Worm (Caenorhabditis elegans): Measurements from ENCODE around the gene K07F5.14.
"Not testable (repeated sequence)": the region's sequence is repeated elsewhere in the genome, so short reads cannot be mapped to it uniquely, and the experiment has no call there.

DNA sequence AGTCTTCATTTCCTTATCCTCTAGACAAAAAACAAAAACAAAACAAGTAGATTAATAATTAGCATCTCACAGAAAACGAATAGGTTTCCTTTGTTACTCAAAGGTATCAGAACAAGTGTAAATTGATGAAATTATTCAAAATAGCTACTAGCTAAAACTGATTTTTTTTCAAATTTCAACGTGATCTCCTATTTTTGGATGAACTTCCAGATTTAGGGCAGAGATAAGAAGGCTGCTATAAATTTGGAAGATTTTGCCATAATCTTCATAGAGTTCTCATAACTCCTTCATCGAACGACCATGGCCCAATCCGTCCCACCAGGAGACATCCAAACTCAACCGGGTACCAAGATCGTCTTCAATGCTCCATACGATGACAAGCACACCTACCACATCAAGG, 32.3 kb downstream of the K07F5.14 start, which contains the start of gene msp-77:
- not testable (repeated sequence) for TF ChIP-seq ceh-82 (tag; optimal IDR thresholded peaks at IDR 0.05); ceh-8 (GFP tag; optimal IDR thresholded peaks at IDR 0.05); ces-1 (GFP tag; optimal IDR thresholded peaks at IDR 0.05); sptf-1 (tag; optimal IDR thresholded peaks at IDR 0.05); ama-1 (optimal IDR thresholded peaks at IDR 0.05); lin-13 (GFP tag; optimal IDR thresholded peaks at IDR 0.05); Y116A8C.19 (tag; optimal IDR thresholded peaks at IDR 0.05; ENCODE audit: borderline replicate concordance); lir-3 (tag; optimal IDR thresholded peaks at IDR 0.05; ENCODE audit: poor library complexity); snpc-4 (tag; optimal IDR thresholded peaks at IDR 0.05); nhr-20 (tag; optimal IDR thresholded peaks at IDR 0.05); xbp-1 (tag; optimal IDR thresholded peaks at IDR 0.05); jun-1 (tag; optimal IDR thresholded peaks at IDR 0.05)

All from whole organism, L1 larva.